Worm (Caenorhabditis elegans) whole organism, L4 larva: ENCODE measurements around the gene flh-2.

Experiments used
- Y48G9A.11 ChIP-seq: fragments of 200-800 bp; sonication (Bioruptor generic); IDR thresholded peaks from 2 replicates; pipeline ENCODE4 v1.3.6; 2022; ENCODE audit warnings: missing genetic modification reagents, missing genetic modification characterization, missing compliant biosample characterization
- ama-1 ChIP-seq: fragments of 150-350 bp; optimal IDR thresholded peaks from 2 replicates; lab custom pipeline; 2014; ENCODE audit warnings: inconsistent platforms, mixed read lengths
- ceh-82 ChIP-seq: sonication (generic microtip); optimal IDR thresholded peaks from 2 replicates; lab custom pipeline; 2017; ENCODE audit warnings: missing biosample characterization, missing genetic modification characterization
- ctbp-1 ChIP-seq: fragments of 200-800 bp; sonication (Bioruptor generic); IDR thresholded peaks from 2 replicates; pipeline ENCODE4 v1.3.6; 2022; ENCODE audit warnings: missing genetic modification reagents, missing genetic modification characterization, missing compliant biosample characterization
- dpl-1 ChIP-seq: fragments of 150-350 bp; optimal IDR thresholded peaks from 2 replicates; lab custom pipeline; 2014; ENCODE audit warnings: missing biosample characterization, missing genetic modification reagents, missing genetic modification characterization
- fos-1 ChIP-seq: fragments of 150-350 bp; optimal IDR thresholded peaks from 2 replicates; lab custom pipeline; 2014; ENCODE audit warnings: missing biosample characterization, missing genetic modification characterization
- nhr-11 ChIP-seq: fragments of 150-350 bp; optimal IDR thresholded peaks from 2 replicates; lab custom pipeline; 2014; ENCODE audit warnings: missing biosample characterization, missing genetic modification characterization

DNA sequence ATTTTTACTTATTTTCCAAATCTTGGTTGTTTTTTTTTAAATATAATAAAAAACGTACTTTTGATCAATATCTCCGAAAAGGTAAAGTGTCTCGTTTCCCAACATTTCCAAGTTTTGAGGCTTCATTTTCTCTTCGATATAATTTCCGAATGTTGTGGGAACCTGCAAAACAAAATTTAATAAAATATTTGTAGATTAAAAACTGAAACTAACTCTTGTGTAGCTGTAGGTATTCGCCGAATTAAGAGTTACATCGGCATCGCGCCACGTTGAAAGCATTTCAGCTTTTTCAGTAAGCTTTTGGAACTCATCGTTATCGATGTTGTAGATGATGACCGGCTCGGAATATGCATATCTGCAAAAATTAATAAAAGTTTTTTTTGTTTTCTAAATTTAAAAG, 10.5 kb downstream of the flh-2 start, which contains the start of gene vps-22:
- no peak for TF ChIP-seq ama-1 (lab: Kevin White, UChicago)
- TF ChIP-seq fos-1 (tag; lab: Kevin White, UChicago) = no peak
- TF ChIP-seq dpl-1 = no peak
- no peak for TF ChIP-seq Y48G9A.11
- TF ChIP-seq ctbp-1 = no peak
- TF ChIP-seq nhr-11 (tag; lab: Kevin White, UChicago) = no peak
- TF ChIP-seq ceh-82 (tag; lab: Kevin White, UChicago) = no peak
